Worm (Caenorhabditis elegans) whole organism, young adult: ENCODE results near the gene srw-130.

Source experiments
- B0019.2 ChIP-seq: fragments of 200-800 bp; sonication (Bioruptor generic); conservative IDR thresholded peaks from 2 replicates; pipeline ENCODE4 v1.3.6; 2022; ENCODE audit warnings: missing genetic modification reagents, missing genetic modification characterization, missing compliant biosample characterization
- D2030.7 ChIP-seq: fragments of 200-800 bp; sonication (Bioruptor generic); IDR thresholded peaks from 2 replicates; pipeline ENCODE4 v1.3.6; 2022; ENCODE audit warnings: missing genetic modification reagents, missing genetic modification characterization, missing compliant biosample characterization
- Y53F4B.3 ChIP-seq: fragments of 200-800 bp; sonication (Bioruptor generic); IDR thresholded peaks from 2 replicates; pipeline ENCODE4 v1.3.6; 2022; ENCODE audit warnings: missing genetic modification reagents, missing genetic modification characterization, missing compliant biosample characterization
- ama-1 ChIP-seq, 3 experiments: fragments of 150-350 bp in 1 of 3; sonication (generic microtip) in 2 of 3; optimal IDR thresholded peaks; 2 replicates each; lab custom pipeline; 2014 to 2018; ENCODE audit warnings: missing biosample characterization in 2 of 3, missing genetic modification characterization in 2 of 3, missing genetic modification reagents in 2 of 3
- ceh-91 ChIP-seq: fragments of 200-800 bp; sonication (Bioruptor generic); IDR thresholded peaks from 2 replicates; pipeline ENCODE4 v1.3.6; 2022; ENCODE audit warnings: missing genetic modification reagents, missing genetic modification characterization, missing compliant biosample characterization

ce11 chrV:3512381-3512780 is 36.3 kb downstream of the srw-130 start, which contains the start of gene str-226:
- TF ChIP-seq Y53F4B.3 (GFP tag; lab: Robert Waterston, UW) (no peak), ceh-91 (GFP tag; lab: Robert Waterston, UW) (no peak), ama-1 (optimal IDR thresholded peaks at IDR 0.05; lab: Kevin White, UChicago) (no peak), ama-1 (GFP tag; optimal IDR thresholded peaks at IDR 0.05; lab: Kevin White, UChicago) (no peak), B0019.2 (GFP tag; lab: Robert Waterston, UW) (no peak), D2030.7 (no peak)
